Fruit fly (Drosophila melanogaster) whole organism, embryonic: ENCODE measurements around the gene CG2129.

Experiments
- ATbp ChIP-seq: fragments of 200-800 bp; sonication (Bioruptor generic); optimal IDR thresholded peaks from 2 replicates; lab custom pipeline; 2017; ENCODE audit warnings: missing biosample characterization, mild to moderate bottlenecking, missing genetic modification characterization, missing genetic modification reagents
- Aef1 ChIP-seq: fragments of 200-800 bp; sonication (Bioruptor generic); IDR thresholded peaks from 3 replicates; pipeline ENCODE4 v1.3.6; 2022; ENCODE audit warnings: missing biosample characterization, missing genetic modification characterization
- Atf6 ChIP-seq: fragments of 200-800 bp; sonication (Bioruptor generic); IDR thresholded peaks from 2 replicates; pipeline ENCODE4 v1.3.6; 2022; ENCODE audit warnings: missing biosample characterization, missing genetic modification characterization
- BtbVII ChIP-seq: fragments of 200-800 bp; sonication (Bioruptor generic); optimal IDR thresholded peaks from 3 replicates; lab custom pipeline; 2017; ENCODE audit warnings: missing biosample characterization, mild to moderate bottlenecking, missing genetic modification characterization
- CG10274 ChIP-seq: fragments of 200-800 bp; sonication (Bioruptor generic); optimal IDR thresholded peaks from 3 replicates; lab custom pipeline; 2017; ENCODE audit warnings: missing biosample characterization, mild to moderate bottlenecking, missing genetic modification characterization
- CG10565 ChIP-seq: fragments of 200-800 bp; sonication (Bioruptor generic); optimal IDR thresholded peaks from 3 replicates; lab custom pipeline; 2016; ENCODE audit warnings: missing biosample characterization, mild to moderate bottlenecking, missing genetic modification characterization
- CG11085 ChIP-seq: fragments of 200-800 bp; sonication (Bioruptor generic); IDR thresholded peaks from 2 replicates; pipeline ENCODE4 v1.3.6; 2022; ENCODE audit warnings: missing biosample characterization, missing genetic modification characterization
- CG11093 ChIP-seq: fragments of 200-800 bp; sonication (Bioruptor generic); IDR thresholded peaks from 3 replicates; pipeline ENCODE4 v1.3.6; 2022; ENCODE audit warnings: missing biosample characterization, missing genetic modification characterization
- CG11560 ChIP-seq: fragments of 200-800 bp; sonication (Bioruptor generic); IDR thresholded peaks from 3 replicates; pipeline ENCODE4 v1.3.6; 2022; ENCODE audit warnings: missing biosample characterization, missing genetic modification characterization
- CG13424 ChIP-seq: fragments of 200-800 bp; sonication (Bioruptor generic); optimal IDR thresholded peaks from 2 replicates; lab custom pipeline; 2019; ENCODE audit warnings: missing biosample characterization, mild to moderate bottlenecking, missing genetic modification characterization, moderate library complexity
- CG15269 ChIP-seq: fragments of 200-800 bp; sonication (Bioruptor generic); optimal IDR thresholded peaks from 2 replicates; lab custom pipeline; 2018; ENCODE audit warnings: missing biosample characterization, mild to moderate bottlenecking, missing genetic modification characterization, moderate library complexity
- CG15514 ChIP-seq: fragments of 200-800 bp; sonication (Bioruptor generic); optimal IDR thresholded peaks from 3 replicates; lab custom pipeline; 2017; ENCODE audit warnings: missing biosample characterization, missing genetic modification characterization, mild to moderate bottlenecking, moderate library complexity, missing genetic modification reagents
- CG17385 ChIP-seq: fragments of 200-800 bp; sonication (Bioruptor generic); optimal IDR thresholded peaks from 3 replicates; lab custom pipeline; 2018; ENCODE audit warnings: missing biosample characterization, mild to moderate bottlenecking, missing genetic modification characterization
- CG2116 ChIP-seq: fragments of 200-800 bp; sonication (Bioruptor generic); optimal IDR thresholded peaks from 3 replicates; lab custom pipeline; 2018; ENCODE audit warnings: missing biosample characterization, mild to moderate bottlenecking, missing genetic modification characterization
- CG3065 ChIP-seq: fragments of 200-800 bp; sonication (Bioruptor generic); optimal IDR thresholded peaks from 2 replicates; lab custom pipeline; 2016; ENCODE audit warnings: missing biosample characterization, missing genetic modification characterization
- CG31365 ChIP-seq: fragments of 200-800 bp; sonication (Bioruptor generic); optimal IDR thresholded peaks from 2 replicates; lab custom pipeline; 2018; ENCODE audit warnings: missing biosample characterization, mild to moderate bottlenecking, missing genetic modification characterization
- CG4328 ChIP-seq: fragments of 200-800 bp; sonication (Bioruptor generic); optimal IDR thresholded peaks from 3 replicates; lab custom pipeline; 2017; ENCODE audit warnings: missing biosample characterization, missing genetic modification reagents, missing genetic modification characterization
- CG5245 ChIP-seq: fragments of 200-800 bp; sonication (Bioruptor generic); optimal IDR thresholded peaks from 3 replicates; lab custom pipeline; 2016; ENCODE audit warnings: missing biosample characterization, missing genetic modification characterization
- CG6654 ChIP-seq: fragments of 200-800 bp; sonication (Bioruptor generic); optimal IDR thresholded peaks from 2 replicates; lab custom pipeline; 2017; ENCODE audit warnings: missing biosample characterization, mild to moderate bottlenecking, missing genetic modification characterization
- CG6689 ChIP-seq: fragments of 200-800 bp; sonication (Bioruptor generic); IDR thresholded peaks from 2 replicates; pipeline ENCODE4 v1.3.6; 2022; ENCODE audit warnings: missing biosample characterization, missing genetic modification characterization
- CG6791 ChIP-seq: fragments of 200-800 bp; sonication (Bioruptor generic); IDR thresholded peaks from 3 replicates; pipeline ENCODE4 v1.3.6; 2022; ENCODE audit warnings: missing biosample characterization, missing genetic modification characterization; ENCODE audit not compliant: partially characterized antibody
- CG7271 ChIP-seq: fragments of 200-800 bp; sonication (Bioruptor generic); optimal IDR thresholded peaks from 2 replicates; lab custom pipeline; 2018; ENCODE audit warnings: missing biosample characterization, mild to moderate bottlenecking, missing genetic modification characterization, moderate library complexity
- CG7372 ChIP-seq: fragments of 200-800 bp; sonication (Bioruptor generic); IDR thresholded peaks from 2 replicates; pipeline ENCODE4 v1.3.6; 2022; ENCODE audit warnings: missing biosample characterization, missing genetic modification characterization
- CG8924 ChIP-seq: fragments of 200-800 bp; optimal IDR thresholded peaks from 3 replicates; lab custom pipeline; 2019; ENCODE audit warnings: missing biosample characterization, mild to moderate bottlenecking, missing genetic modification characterization, moderate library complexity
- CkIIα-i1 ChIP-seq: fragments of 200-800 bp; sonication (Bioruptor generic); IDR thresholded peaks from 2 replicates; pipeline ENCODE4 v1.3.6; 2022; ENCODE audit warnings: missing biosample characterization, missing genetic modification characterization
- Fer2 ChIP-seq: fragments of 200-800 bp; sonication (Bioruptor generic); optimal IDR thresholded peaks from 2 replicates; lab custom pipeline; 2018; ENCODE audit warnings: missing biosample characterization, mild to moderate bottlenecking, missing genetic modification characterization, moderate library complexity
- Gsc ChIP-seq: fragments of 200-800 bp; sonication (Bioruptor generic); IDR thresholded peaks from 2 replicates; pipeline ENCODE4 v1.3.6; 2022; ENCODE audit warnings: missing biosample characterization, missing genetic modification characterization
- Hr78 ChIP-seq, 2 experiments: fragments of 200-800 bp in 1 of 2; fragments of >200 bp in 1 of 2; sonication (Bioruptor generic) in 1 of 2; optimal IDR thresholded peaks; 2 replicates each; lab custom pipeline; 2017 to 2019; ENCODE audit warnings: missing biosample characterization in 2 of 2, missing genetic modification characterization in 2 of 2, mild to moderate bottlenecking in 1 of 2, moderate library complexity in 1 of 2
- Kr ChIP-seq: fragments of 200-800 bp; sonication (Bioruptor generic); optimal IDR thresholded peaks from 2 replicates; lab custom pipeline; 2017; ENCODE audit warnings: missing biosample characterization, mild to moderate bottlenecking, missing genetic modification characterization
- Oaz ChIP-seq: fragments of 200-800 bp; sonication (Bioruptor generic); IDR thresholded peaks from 2 replicates; pipeline ENCODE4 v1.3.6; 2022; ENCODE audit warnings: missing biosample characterization, missing genetic modification characterization
- Six4 ChIP-seq: fragments of 200-800 bp; sonication (Bioruptor generic); optimal IDR thresholded peaks from 2 replicates; lab custom pipeline; 2016; ENCODE audit warnings: missing biosample characterization, missing genetic modification characterization
- Taf1 ChIP-seq: fragments of 200-800 bp; sonication (Bioruptor generic); IDR thresholded peaks from 2 replicates; pipeline ENCODE4 v1.3.6; 2022; ENCODE audit warnings: missing biosample characterization, missing genetic modification characterization
- Trl ChIP-seq, 3 experiments: fragments of >200 bp in 2 of 3; fragments of 200-800 bp in 1 of 3; sonication (Bioruptor generic) in 1 of 3; optimal IDR thresholded peaks; 2 replicates in 1 of 3; 3 replicates in 2 of 3; lab custom pipeline; 2016 to 2017; ENCODE audit warnings: missing biosample characterization in 1 of 3, missing genetic modification characterization in 1 of 3
- Usf ChIP-seq: fragments of 200-800 bp; sonication (Bioruptor generic); optimal IDR thresholded peaks from 2 replicates; lab custom pipeline; 2017; ENCODE audit warnings: missing genotype, missing biosample characterization, missing genetic modification characterization
- az2 ChIP-seq: fragments of 200-800 bp; sonication (Bioruptor generic); optimal IDR thresholded peaks from 3 replicates; lab custom pipeline; 2016; ENCODE audit warnings: missing biosample characterization, missing genetic modification characterization
- bsh ChIP-seq, 2 experiments: fragments of 200-800 bp; sonication (Bioruptor generic); optimal IDR thresholded peaks; 2 replicates each; lab custom pipeline; 2017 to 2018; ENCODE audit warnings: mild to moderate bottlenecking in 2 of 2, missing biosample characterization in 2 of 2, missing genetic modification characterization in 2 of 2, moderate library complexity in 1 of 2
- fru ChIP-seq: fragments of >200 bp; optimal IDR thresholded peaks from 2 replicates; lab custom pipeline; 2017
- gce ChIP-seq: fragments of 200-800 bp; sonication (Bioruptor generic); IDR thresholded peaks from 3 replicates; pipeline ENCODE4 v1.3.6; 2022; ENCODE audit warnings: missing biosample characterization, missing genetic modification characterization
- gcm ChIP-seq: fragments of 200-800 bp; sonication (Bioruptor generic); optimal IDR thresholded peaks from 2 replicates; lab custom pipeline; 2019; ENCODE audit warnings: missing biosample characterization, mild to moderate bottlenecking, missing genetic modification characterization, moderate library complexity
- ham ChIP-seq: fragments of 200-800 bp; sonication (Bioruptor generic); IDR thresholded peaks from 2 replicates; pipeline ENCODE4 v1.3.6; 2022; ENCODE audit warnings: missing biosample characterization, missing genetic modification characterization
- hb ChIP-seq: fragments of 200-800 bp; sonication (Bioruptor generic); IDR thresholded peaks from 3 replicates; pipeline ENCODE4 v1.3.6; 2022; ENCODE audit warnings: missing biosample characterization, missing genetic modification characterization; ENCODE audit not compliant: partially characterized antibody
- jing ChIP-seq: fragments of 200-800 bp; sonication (Bioruptor generic); optimal IDR thresholded peaks from 2 replicates; lab custom pipeline; 2018; ENCODE audit warnings: missing biosample characterization, mild to moderate bottlenecking, missing genetic modification characterization
- lov ChIP-seq, 2 experiments: fragments of 200-800 bp in 1 of 2; fragments of >200 bp in 1 of 2; sonication (Bioruptor generic) in 1 of 2; IDR thresholded peaks in 1 of 2; optimal IDR thresholded peaks in 1 of 2; 2 replicates in 1 of 2; 3 replicates in 1 of 2; pipeline versions ENCODE4 v1.3.6 to Lab custom; 2017 to 2022; ENCODE audit warnings: missing biosample characterization in 1 of 2, missing genetic modification characterization in 1 of 2
- pan ChIP-seq, 4 experiments: fragments of >200 bp in 3 of 4; fragments of 200-800 bp in 1 of 4; sonication (Bioruptor generic) in 1 of 4; optimal IDR thresholded peaks in 3 of 4; IDR thresholded peaks in 1 of 4; 2 replicates each; pipeline versions ENCODE4 v1.3.6 to Lab custom; 2017 to 2022; ENCODE audit warnings: missing biosample characterization in 2 of 4, missing genetic modification characterization in 2 of 4, mixed read lengths in 1 of 4
- pfk ChIP-seq: fragments of 200-800 bp; sonication (Bioruptor generic); optimal IDR thresholded peaks from 2 replicates; lab custom pipeline; 2018; ENCODE audit warnings: missing biosample characterization, mild to moderate bottlenecking, missing genetic modification characterization, moderate library complexity
- pum ChIP-seq: fragments of 200-800 bp; sonication (Bioruptor generic); optimal IDR thresholded peaks from 2 replicates; lab custom pipeline; 2016; ENCODE audit warnings: missing biosample characterization, missing genetic modification characterization
- ranshi ChIP-seq: fragments of 200-800 bp; sonication (Bioruptor generic); IDR thresholded peaks from 2 replicates; pipeline ENCODE4 v1.3.6; 2022; ENCODE audit warnings: missing biosample characterization, missing genetic modification characterization
- vvl ChIP-seq: fragments of 200-800 bp; sonication (Bioruptor generic); IDR thresholded peaks from 2 replicates; pipeline ENCODE4 v1.3.6; 2022; ENCODE audit warnings: missing biosample characterization, missing genetic modification characterization
- z ChIP-seq: fragments of 200-800 bp; sonication (Bioruptor generic); IDR thresholded peaks from 3 replicates; pipeline ENCODE4 v1.3.6; 2022; ENCODE audit warnings: missing biosample characterization, missing genetic modification characterization

Gene CG2129

DNA sequence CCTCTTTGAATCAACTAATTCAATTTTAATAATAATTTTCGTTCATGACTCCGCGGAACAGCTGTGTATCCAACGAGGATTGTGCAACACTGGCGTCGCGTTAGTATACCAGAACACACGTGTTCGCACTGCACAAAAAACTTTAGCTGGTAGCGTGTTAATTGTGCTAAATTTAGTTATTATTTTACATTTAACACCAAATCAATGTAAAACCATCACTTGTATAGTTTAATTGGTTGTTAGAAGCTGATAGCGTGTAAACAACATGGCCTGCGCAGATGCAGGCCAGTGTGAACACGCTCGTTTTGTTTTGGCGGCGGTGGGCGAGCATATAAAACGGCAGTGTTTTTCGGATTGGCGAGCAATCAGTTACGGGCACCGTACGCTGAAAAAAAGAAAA is 11.7 kb downstream of the CG2129 start, which contains the start of the genes Traf6 and GIIIspla2 (continued):
- TF ChIP-seq CG5245: peak; percentile 49
- peak; percentile 56; the same call in 1 of the 2 replicates for TF ChIP-seq Taf1 (GFP tag; lab: Robert Waterston, UW)
- peak; percentile 73 for TF ChIP-seq Atf6 (GFP tag; lab: Robert Waterston, UW)
- TF ChIP-seq BtbVII (GFP tag; lab: Kevin White, UChicago): peak; percentile 31
- no peak for TF ChIP-seq CG7271 (tag; lab: Kevin White, UChicago)
- TF ChIP-seq CG15514 (GFP tag; lab: Kevin White, UChicago): peak; percentile 92
- TF ChIP-seq Six4 (GFP tag; lab: Kevin White, UChicago): peak; percentile 40
- TF ChIP-seq vvl: peak; percentile 82
- TF ChIP-seq az2: peak; percentile 59
- peak; percentile 32 for TF ChIP-seq CG10274 (GFP tag; lab: Kevin White, UChicago)
- peak in 1 of 2 experiments; percentile 75 for TF ChIP-seq bsh (GFP tag; optimal IDR thresholded peaks at IDR 0.05; lab: Kevin White, UChicago)
- no peak for TF ChIP-seq pfk (GFP tag; lab: Kevin White, UChicago)
- TF ChIP-seq hb (GFP tag; lab: Robert Waterston, UW): no peak
- TF ChIP-seq lov (optimal IDR thresholded peaks at IDR 0.05; lab: Kevin White, UChicago): no peak
- peak; percentile 63; the same call in 1 of the 3 replicates for TF ChIP-seq lov (GFP tag; IDR thresholded peaks at IDR 0.05; lab: Robert Waterston, UW)
- peak; percentile 83 for TF ChIP-seq CG13424
- no peak for TF ChIP-seq Oaz (GFP tag; lab: Robert Waterston, UW)
- peak; percentile 71 for TF ChIP-seq CG4328 (GFP tag; lab: Kevin White, UChicago)
- no peak for TF ChIP-seq z (GFP tag; lab: Robert Waterston, UW)
- no peak for TF ChIP-seq CG6791 (GFP tag; lab: Robert Waterston, UW)
- no peak for TF ChIP-seq Kr (GFP tag; lab: Kevin White, UChicago)
- no peak for TF ChIP-seq CG10565
- TF ChIP-seq CG2116 (GFP tag; lab: Kevin White, UChicago): peak; percentile 59
- no peak for TF ChIP-seq CG3065 (GFP tag; lab: Kevin White, UChicago)
- peak; percentile 64 for TF ChIP-seq pum
- peak; percentile 55 for TF ChIP-seq Usf (GFP tag; lab: Kevin White, UChicago)
- TF ChIP-seq Trl (optimal IDR thresholded peaks at IDR 0.05; lab: Kevin White, UChicago): no peak
- peak; percentile 64 for TF ChIP-seq Trl (GFP tag; optimal IDR thresholded peaks at IDR 0.05; lab: Kevin White, UChicago)
- TF ChIP-seq CG6689 (GFP tag; lab: Robert Waterston, UW): peak; percentile 74
- TF ChIP-seq CG31365 (tag; lab: Kevin White, UChicago): no peak
- peak; percentile 71 for TF ChIP-seq CG8924 (tag; lab: Kevin White, UChicago)
- TF ChIP-seq CG11093 (GFP tag; lab: Robert Waterston, UW): peak; percentile 43; the same call in 1 of the 3 replicates
- peak; percentile 76 for TF ChIP-seq CG15269 (tag; lab: Kevin White, UChicago)
- TF ChIP-seq fru (lab: Kevin White, UChicago): no peak
- TF ChIP-seq CG6654 (GFP tag; lab: Kevin White, UChicago): peak; percentile 25
- TF ChIP-seq pan (optimal IDR thresholded peaks at IDR 0.05; lab: Kevin White, UChicago): no peak
- peak in 1 of 2 experiments; percentile 69 for TF ChIP-seq pan (GFP tag; optimal IDR thresholded peaks at IDR 0.05 in 1 of 2, IDR thresholded peaks at IDR 0.05 in 1 of 2)
- TF ChIP-seq CG7372 (GFP tag; lab: Robert Waterston, UW): peak; percentile 78
- TF ChIP-seq Fer2 (tag; lab: Kevin White, UChicago): peak; percentile 53
- TF ChIP-seq CkIIα-i1 (GFP tag; lab: Robert Waterston, UW): no peak
- TF ChIP-seq CG11560 (tag; lab: Robert Waterston, UW): 0 out of 3 replicates have a peak, but pooled peaks have one; percentile 37
- peak; percentile 33; the same call in 1 of the 2 replicates for TF ChIP-seq ham (GFP tag; lab: Robert Waterston, UW)
- TF ChIP-seq Aef1 (GFP tag; lab: Robert Waterston, UW): peak; percentile 45; the same call in 2 of the 3 replicates
- no peak for TF ChIP-seq Hr78 (GFP tag; optimal IDR thresholded peaks at IDR 0.05; lab: Kevin White, UChicago)
- TF ChIP-seq ranshi (GFP tag; lab: Robert Waterston, UW): peak; percentile 75
- peak; percentile 37; the same call in 1 of the 2 replicates for TF ChIP-seq Gsc
- TF ChIP-seq ATbp (GFP tag; lab: Kevin White, UChicago): peak; percentile 17
- TF ChIP-seq gce (GFP tag; lab: Robert Waterston, UW): 0 out of 3 replicates have a peak, but pooled peaks have one; percentile 14
- TF ChIP-seq CG17385: peak; percentile 65
- peak; percentile 69 for TF ChIP-seq CG11085
- peak; percentile 55 for TF ChIP-seq jing (GFP tag; lab: Kevin White, UChicago)
- peak; percentile 40 for TF ChIP-seq gcm
